Worm (Caenorhabditis elegans) whole organism, L4 larva: ENCODE data around the gene fln-1.

Experiments used
- D1046.2 ChIP-seq: fragments of 200-800 bp; sonication (Bioruptor generic); IDR thresholded peaks from 2 replicates; pipeline ENCODE4 v1.3.6; 2022; ENCODE audit warnings: missing genetic modification characterization, missing compliant biosample characterization
- F37D6.2 ChIP-seq: sonication (generic microtip); optimal IDR thresholded peaks from 2 replicates; lab custom pipeline; 2016; ENCODE audit warnings: mild to moderate bottlenecking, missing genetic modification characterization, missing compliant biosample characterization
- F49E8.2 ChIP-seq: sonication (generic microtip); optimal IDR thresholded peaks from 2 replicates; lab custom pipeline; 2016; ENCODE audit warnings: missing compliant biosample characterization, mild to moderate bottlenecking, missing genetic modification characterization, borderline replicate concordance
- T26A8.4 ChIP-seq: fragments of 200-800 bp; sonication (Bioruptor generic); IDR thresholded peaks from 2 replicates; pipeline ENCODE4 v1.3.6; 2022; ENCODE audit warnings: missing genetic modification characterization, missing compliant biosample characterization
- Y48G9A.11 ChIP-seq: fragments of 200-800 bp; sonication (Bioruptor generic); IDR thresholded peaks from 2 replicates; pipeline ENCODE4 v1.3.6; 2022; ENCODE audit warnings: missing genetic modification reagents, missing genetic modification characterization, missing compliant biosample characterization
- Y75B8A.6 ChIP-seq: fragments of 200-800 bp; sonication (Bioruptor generic); IDR thresholded peaks from 2 replicates; pipeline ENCODE4 v1.3.6; 2022; ENCODE audit warnings: missing genetic modification reagents, missing genetic modification characterization, missing compliant biosample characterization
- ZK337.2 ChIP-seq: fragments of 200-800 bp; sonication (Bioruptor generic); IDR thresholded peaks from 2 replicates; pipeline ENCODE4 v1.3.6; 2022; ENCODE audit warnings: missing genetic modification reagents, missing genetic modification characterization, missing compliant biosample characterization
- ZK546.5 ChIP-seq, 2 experiments: sonication (generic microtip); optimal IDR thresholded peaks; 2 replicates each; lab custom pipeline; 2017; ENCODE audit warnings: missing biosample characterization in 2 of 2, missing genetic modification characterization in 2 of 2
- aha-1 ChIP-seq: fragments of 150-350 bp; peaks from one replicate; lab custom pipeline; 2014; ENCODE audit warnings: missing biosample characterization, missing genetic modification characterization
- ceh-20 ChIP-seq: fragments of 200-800 bp; sonication (Bioruptor generic); IDR thresholded peaks from 2 replicates; pipeline ENCODE4 v1.3.6; 2022; ENCODE audit warnings: missing genetic modification reagents, missing genetic modification characterization, missing compliant biosample characterization
- ces-1 ChIP-seq: fragments of 150-350 bp; sonication (generic microtip); optimal IDR thresholded peaks from 4 replicates; lab custom pipeline; 2014; ENCODE audit warnings: missing biosample characterization, missing genetic modification reagents, missing genetic modification characterization
- daf-19 ChIP-seq: fragments of 200-800 bp; sonication (Bioruptor generic); conservative IDR thresholded peaks from 2 replicates; pipeline ENCODE4 v1.3.6; 2022; ENCODE audit warnings: missing genetic modification characterization, missing compliant biosample characterization
- dmd-6 ChIP-seq: fragments of 200-800 bp; sonication (Bioruptor generic); IDR thresholded peaks from 2 replicates; pipeline ENCODE4 v1.3.6; 2022; ENCODE audit warnings: missing genetic modification reagents, missing genetic modification characterization, missing compliant biosample characterization
- dmd-9 ChIP-seq: fragments of 200-800 bp; sonication (Bioruptor generic); IDR thresholded peaks from 2 replicates; pipeline ENCODE4 v1.3.6; 2022; ENCODE audit warnings: missing genetic modification reagents, missing genetic modification characterization, missing compliant biosample characterization
- dpl-1 ChIP-seq: fragments of 150-350 bp; optimal IDR thresholded peaks from 2 replicates; lab custom pipeline; 2014; ENCODE audit warnings: missing biosample characterization, missing genetic modification reagents, missing genetic modification characterization
- dve-1 ChIP-seq: sonication (generic microtip); optimal IDR thresholded peaks from 2 replicates; lab custom pipeline; 2017; ENCODE audit warnings: antibody characterized with exemption, mild to moderate bottlenecking, missing genetic modification characterization, missing compliant biosample characterization; ENCODE audit not compliant: insufficient read depth
- egl-27 ChIP-seq: sonication (generic microtip); optimal IDR thresholded peaks from 3 replicates; lab custom pipeline; 2017; ENCODE audit warnings: missing biosample characterization, missing genetic modification reagents, missing genetic modification characterization
- egl-43 ChIP-seq: fragments of 200-800 bp; sonication (Bioruptor generic); IDR thresholded peaks from 2 replicates; pipeline ENCODE4 v1.3.6; 2022; ENCODE audit warnings: missing genetic modification reagents, missing genetic modification characterization, missing compliant biosample characterization
- fkh-10 ChIP-seq: fragments of 150-350 bp; optimal IDR thresholded peaks from 2 replicates; lab custom pipeline; 2014; ENCODE audit warnings: missing biosample characterization, missing genetic modification reagents, missing genetic modification characterization
- hlh-11 ChIP-seq: fragments of 200-800 bp; sonication (Bioruptor generic); optimal IDR thresholded peaks from 2 replicates; lab custom pipeline; 2018; ENCODE audit warnings: mild to moderate bottlenecking, missing genetic modification characterization, missing compliant biosample characterization
- hlh-30 ChIP-seq: sonication (generic microtip); optimal IDR thresholded peaks from 2 replicates; lab custom pipeline; 2017; ENCODE audit warnings: antibody characterized with exemption, mild to moderate bottlenecking, missing genetic modification characterization, missing compliant biosample characterization; ENCODE audit not compliant: insufficient read depth
- hmg-1.1 ChIP-seq: fragments of 200-800 bp; sonication (Bioruptor generic); IDR thresholded peaks from 2 replicates; pipeline ENCODE4 v1.3.6; 2022; ENCODE audit warnings: missing genetic modification reagents, missing genetic modification characterization, missing compliant biosample characterization
- jun-1 ChIP-seq: fragments of 150-350 bp; optimal IDR thresholded peaks from 2 replicates; lab custom pipeline; 2014; ENCODE audit warnings: missing biosample characterization, missing genetic modification reagents, missing genetic modification characterization
- lim-7 ChIP-seq: fragments of 200-800 bp; sonication (Bioruptor generic); IDR thresholded peaks from 2 replicates; pipeline ENCODE4 v1.3.6; 2022; ENCODE audit warnings: missing genetic modification characterization, missing compliant biosample characterization
- lin-1 ChIP-seq: fragments of 200-800 bp; sonication (Bioruptor generic); IDR thresholded peaks from 2 replicates; pipeline ENCODE4 v1.3.6; 2022; ENCODE audit warnings: missing genetic modification reagents, missing genetic modification characterization, missing compliant biosample characterization
- lin-13 ChIP-seq: fragments of 150-350 bp; optimal IDR thresholded peaks from 2 replicates; lab custom pipeline; 2014; ENCODE audit warnings: missing biosample characterization, missing genetic modification reagents, missing genetic modification characterization
- lin-38 ChIP-seq: fragments of 200-800 bp; sonication (Bioruptor generic); IDR thresholded peaks from 2 replicates; pipeline ENCODE4 v1.3.6; 2022; ENCODE audit warnings: missing genetic modification reagents, missing genetic modification characterization, missing compliant biosample characterization
- lir-3 ChIP-seq: sonication (generic microtip); optimal IDR thresholded peaks from 2 replicates; lab custom pipeline; 2016; ENCODE audit warnings: mild to moderate bottlenecking, missing genetic modification characterization, missing compliant biosample characterization
- lsy-2 ChIP-seq, 2 experiments: fragments of 150-350 bp in 1 of 2; sonication (generic microtip) in 1 of 2; optimal IDR thresholded peaks; 2 replicates each; lab custom pipeline; 2014 to 2017; ENCODE audit warnings: missing biosample characterization in 2 of 2, missing genetic modification characterization in 2 of 2
- mdt-29 ChIP-seq: fragments of 200-800 bp; sonication (Bioruptor generic); IDR thresholded peaks from 2 replicates; pipeline ENCODE4 v1.3.6; 2022; ENCODE audit warnings: missing genetic modification reagents, missing genetic modification characterization, missing compliant biosample characterization
- mes-2 ChIP-seq: sonication (generic microtip); optimal IDR thresholded peaks from 2 replicates; lab custom pipeline; 2016; ENCODE audit warnings: missing genotype, mild to moderate bottlenecking, missing genetic modification characterization, missing compliant biosample characterization; ENCODE audit not compliant: poor library complexity, severe bottlenecking
- mxl-3 ChIP-seq: fragments of 200-800 bp; sonication (Bioruptor generic); optimal IDR thresholded peaks from 2 replicates; lab custom pipeline; 2018; ENCODE audit warnings: mild to moderate bottlenecking, missing genetic modification characterization, missing compliant biosample characterization
- nhr-10 ChIP-seq: fragments of 150-350 bp; optimal IDR thresholded peaks from 2 replicates; lab custom pipeline; 2014; ENCODE audit warnings: missing biosample characterization, missing genetic modification characterization
- nhr-11 ChIP-seq: fragments of 150-350 bp; optimal IDR thresholded peaks from 2 replicates; lab custom pipeline; 2014; ENCODE audit warnings: missing biosample characterization, missing genetic modification characterization
- nhr-237 ChIP-seq: sonication (generic microtip); optimal IDR thresholded peaks from 2 replicates; lab custom pipeline; 2017; ENCODE audit warnings: missing biosample characterization, missing genetic modification characterization
- nhr-25 ChIP-seq: sonication (generic microtip); optimal IDR thresholded peaks from 2 replicates; lab custom pipeline; 2017; ENCODE audit warnings: missing genetic modification characterization, mild to moderate bottlenecking, missing compliant biosample characterization, antibody characterized with exemption, moderate library complexity, borderline replicate concordance; ENCODE audit not compliant: insufficient read depth
- nhr-28 ChIP-seq: fragments of 150-350 bp; optimal IDR thresholded peaks from 2 replicates; lab custom pipeline; 2014; ENCODE audit warnings: missing biosample characterization, missing genetic modification characterization
- pha-4 ChIP-seq, 2 experiments: fragments of 150-350 bp in 1 of 2; fragments of 200-800 bp in 1 of 2; sonication (Bioruptor generic) in 1 of 2; IDR thresholded peaks in 1 of 2; optimal IDR thresholded peaks in 1 of 2; 2 replicates each; pipeline versions ENCODE4 v1.3.6 to Lab custom; 2014 to 2022; ENCODE audit warnings: missing genetic modification characterization in 2 of 2, missing genetic modification reagents in 2 of 2, missing biosample characterization in 1 of 2, missing compliant biosample characterization in 1 of 2
- pqm-1 ChIP-seq: sonication (generic microtip); optimal IDR thresholded peaks from 2 replicates; lab custom pipeline; 2017; ENCODE audit warnings: missing biosample characterization, missing genetic modification characterization
- rbr-2 ChIP-seq: sonication (generic microtip); optimal IDR thresholded peaks from 2 replicates; lab custom pipeline; 2016; ENCODE audit warnings: missing genotype, missing genetic modification characterization, missing compliant biosample characterization
- skn-1 ChIP-seq: fragments of 150-350 bp; optimal IDR thresholded peaks from 2 replicates; lab custom pipeline; 2014; ENCODE audit warnings: missing biosample characterization, missing genetic modification characterization
- spr-3 ChIP-seq: fragments of 200-800 bp; sonication (Bioruptor generic); optimal IDR thresholded peaks from 2 replicates; lab custom pipeline; 2018; ENCODE audit warnings: mild to moderate bottlenecking, missing genetic modification characterization, missing compliant biosample characterization
- tag-97 ChIP-seq: fragments of 200-800 bp; sonication (Bioruptor generic); IDR thresholded peaks from 2 replicates; pipeline ENCODE4 v1.3.6; 2022; ENCODE audit warnings: missing genetic modification characterization, missing compliant biosample characterization
- unc-130 ChIP-seq: sonication (generic microtip); optimal IDR thresholded peaks from 2 replicates; lab custom pipeline; 2016; ENCODE audit warnings: missing genetic modification reagents, missing genetic modification characterization, missing compliant biosample characterization
- zfp-2 ChIP-seq: sonication (generic microtip); optimal IDR thresholded peaks from 2 replicates; lab custom pipeline; 2016; ENCODE audit warnings: mild to moderate bottlenecking, missing genetic modification characterization, missing compliant biosample characterization
- zfp-3 ChIP-seq: fragments of 200-800 bp; sonication (Bioruptor generic); conservative IDR thresholded peaks from 2 replicates; pipeline ENCODE4 v1.3.6; 2022; ENCODE audit warnings: missing genetic modification reagents, missing genetic modification characterization, missing compliant biosample characterization

The fln-1 gene

DNA sequence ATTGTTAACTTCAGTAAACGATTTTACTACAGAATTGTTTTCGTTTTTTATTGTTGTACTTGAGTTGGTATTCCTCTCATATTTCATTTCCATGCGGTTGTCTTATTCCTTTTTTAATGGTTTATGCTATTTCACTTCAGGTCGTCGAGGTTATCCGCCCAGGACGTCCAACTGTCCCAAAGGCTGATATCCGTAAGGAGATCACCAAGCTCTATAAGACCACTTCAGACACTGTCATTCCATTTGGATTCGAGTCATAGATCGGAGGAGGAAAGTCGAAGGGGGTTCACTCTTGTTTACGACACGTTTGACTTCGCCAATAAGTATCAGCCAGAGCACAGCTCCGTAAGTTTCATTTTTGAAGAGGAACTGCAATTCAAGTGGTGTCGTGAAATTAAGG lies 10.8 kb upstream of the fln-1 start, which contains the start of gene T07A9.14 (continued):
- TF ChIP-seq mdt-29 (GFP tag; lab: Robert Waterston, UW) (peak; percentile 22; the same call in 1 of the 2 replicates), lin-38 (GFP tag; lab: Robert Waterston, UW) (peak; percentile 47; the same call in 1 of the 2 replicates), hlh-11 (tag; lab: Kevin White, UChicago) (no peak), egl-27 (tag; lab: Kevin White, UChicago) (no peak), lin-1 (GFP tag; lab: Robert Waterston, UW) (no peak), ZK546.5 (tag; optimal IDR thresholded peaks at IDR 0.05; lab: Kevin White, UChicago) (no peak), F49E8.2 (tag; lab: Kevin White, UChicago) (peak; percentile 25), skn-1 (no peak), lir-3 (tag; lab: Kevin White, UChicago) (no peak), lsy-2 (tag; optimal IDR thresholded peaks at IDR 0.05; lab: Kevin White, UChicago) (no peak), aha-1 (peak; percentile 98), T26A8.4 (no peak)

ce11 chrIV:385150-385937 lies 9.5 kb upstream of the fln-1 start, which contains the start of gene rps-24:
TSS of gene rps-24 (plus strand) at chrIV:385887.
- TF ChIP-seq dve-1 (tag; lab: Kevin White, UChicago): peak; percentile 75
- TF ChIP-seq nhr-10 (tag; lab: Kevin White, UChicago): peak; percentile 17
- TF ChIP-seq nhr-25 (tag; lab: Kevin White, UChicago): peak; percentile 63
- TF ChIP-seq pqm-1: peak; percentile 5
- TF ChIP-seq nhr-11: peak; percentile 88
- TF ChIP-seq nhr-237 (tag; lab: Kevin White, UChicago): peak; percentile 19
- TF ChIP-seq lin-38 (GFP tag; lab: Robert Waterston, UW): peak; percentile 93
- peak; percentile 7 for TF ChIP-seq jun-1
- peak; percentile 86 for TF ChIP-seq hlh-11 (tag; lab: Kevin White, UChicago)
- peak; percentile 63 for TF ChIP-seq nhr-28 (tag; lab: Kevin White, UChicago)
- TF ChIP-seq F37D6.2 (tag; lab: Kevin White, UChicago): peak; percentile 88
- peak; percentile 47 for TF ChIP-seq spr-3 (GFP tag; lab: Kevin White, UChicago)
- TF ChIP-seq ZK337.2 (GFP tag; lab: Robert Waterston, UW): peak; percentile 97
- TF ChIP-seq D1046.2 (GFP tag; lab: Robert Waterston, UW): peak; percentile 93
- peak; percentile 93 for TF ChIP-seq lin-13 (GFP tag; lab: Kevin White, UChicago)
- peak; percentile 94 for TF ChIP-seq rbr-2 (tag; lab: Kevin White, UChicago)
- peak; percentile 92 for TF ChIP-seq pha-4 (GFP tag; IDR thresholded peaks at IDR 0.05; lab: Robert Waterston, UW)
- peak; percentile 38 for TF ChIP-seq pha-4 (tag; optimal IDR thresholded peaks at IDR 0.05; lab: Kevin White, UChicago)
- peak; percentile 78 for TF ChIP-seq zfp-2 (tag; lab: Kevin White, UChicago)
- TF ChIP-seq tag-97 (GFP tag; lab: Robert Waterston, UW): peak; percentile 89
- TF ChIP-seq fkh-10 (GFP tag; lab: Kevin White, UChicago): peak; percentile 71
- peak; percentile 52; the same call in 1 of the 2 replicates for TF ChIP-seq daf-19 (GFP tag; lab: Robert Waterston, UW)
- TF ChIP-seq zfp-3: peak; percentile 95
- TF ChIP-seq hlh-30 (tag; lab: Kevin White, UChicago): peak; percentile 79
- peak; percentile 97 for TF ChIP-seq unc-130 (GFP tag; lab: Kevin White, UChicago)
- TF ChIP-seq ces-1 (GFP tag; lab: Kevin White, UChicago): peak; percentile 31
- TF ChIP-seq Y75B8A.6 (GFP tag; lab: Robert Waterston, UW): peak; percentile 92
- TF ChIP-seq dmd-6 (GFP tag; lab: Robert Waterston, UW): peak; percentile 95
- TF ChIP-seq aha-1: peak; percentile 80
- TF ChIP-seq ceh-20 (GFP tag; lab: Robert Waterston, UW): peak; percentile 97
- TF ChIP-seq dpl-1 (GFP tag; lab: Kevin White, UChicago): peak; percentile 59
- TF ChIP-seq dmd-9 (GFP tag; lab: Robert Waterston, UW): peak; percentile 96
- peak; percentile 67 for TF ChIP-seq mxl-3 (GFP tag; lab: Kevin White, UChicago)
- TF ChIP-seq egl-43 (GFP tag; lab: Robert Waterston, UW): peak; percentile 92
- peak; percentile 98 for TF ChIP-seq mes-2
- peak; percentile 92 for TF ChIP-seq mdt-29 (GFP tag; lab: Robert Waterston, UW)
- TF ChIP-seq Y48G9A.11 (GFP tag; lab: Robert Waterston, UW): peak; percentile 91
- TF ChIP-seq lim-7 (GFP tag; lab: Robert Waterston, UW): peak; percentile 81
- peak; percentile 88 to 94 for TF ChIP-seq lsy-2 (tag; optimal IDR thresholded peaks at IDR 0.05; lab: Kevin White, UChicago)
- TF ChIP-seq hmg-1.1 (GFP tag; lab: Robert Waterston, UW): peak; percentile 97
